Worm (Caenorhabditis elegans) whole organism, mixed stage, embryonic: ENCODE results near the gene bbs-2.

Experiments
- blmp-1 ChIP-seq: fragments of 150-350 bp; optimal IDR thresholded peaks from 2 replicates; lab custom pipeline; 2014; ENCODE audit warnings: missing biosample characterization, missing genetic modification characterization
- ham-2 ChIP-seq: fragments of 200-800 bp; sonication (Bioruptor generic); optimal IDR thresholded peaks from 2 replicates; lab custom pipeline; 2018; ENCODE audit warnings: mild to moderate bottlenecking, missing genetic modification characterization, missing compliant biosample characterization
- lsy-2 ChIP-seq: fragments of 150-350 bp; optimal IDR thresholded peaks from 2 replicates; lab custom pipeline; 2014; ENCODE audit warnings: missing biosample characterization, missing genetic modification characterization
- nhr-237 ChIP-seq: fragments of 150-350 bp; optimal IDR thresholded peaks from 2 replicates; lab custom pipeline; 2014; ENCODE audit warnings: missing biosample characterization, missing genetic modification characterization
- pha-4 ChIP-seq: fragments of 150-350 bp; optimal IDR thresholded peaks from 2 replicates; lab custom pipeline; 2018; ENCODE audit warnings: missing biosample characterization, missing genetic modification reagents, missing genetic modification characterization
- unc-62 ChIP-seq: fragments of 150-350 bp; optimal IDR thresholded peaks from 2 replicates; lab custom pipeline; 2014; ENCODE audit warnings: missing biosample characterization, missing genetic modification reagents, missing genetic modification characterization

DNA sequence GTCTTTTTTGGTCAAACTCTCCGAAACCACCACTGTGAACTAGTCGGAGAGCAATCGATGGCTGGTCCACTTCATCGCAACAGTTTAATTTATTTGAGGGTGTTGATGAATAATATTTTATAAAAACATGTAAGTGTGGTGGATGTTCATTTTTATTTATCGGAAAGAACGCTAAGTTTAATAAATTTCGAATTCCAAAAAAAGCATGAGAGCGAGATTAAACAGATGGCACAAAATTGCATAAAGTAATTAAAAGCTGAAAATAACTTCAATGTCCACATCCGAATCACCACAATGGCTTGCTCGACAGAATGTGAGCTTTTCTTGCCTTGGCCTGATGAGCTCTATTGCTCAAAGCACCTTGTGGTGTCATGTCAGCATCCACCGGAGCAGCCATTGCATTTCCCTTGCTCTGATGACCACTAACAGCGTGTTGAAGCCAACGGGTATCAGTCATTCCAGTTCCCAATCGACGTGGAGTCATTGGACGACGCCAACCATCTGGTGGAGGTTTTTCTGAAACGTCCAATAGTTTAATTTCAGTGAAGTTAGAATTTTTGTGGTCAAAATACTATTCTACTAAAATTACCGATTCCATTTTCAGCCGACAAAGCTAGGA, 50.0 kb downstream of the bbs-2 start:
- TF ChIP-seq nhr-237 (tag; lab: Kevin White, UChicago): no peak
- no peak for TF ChIP-seq lsy-2 (tag; lab: Kevin White, UChicago)
- TF ChIP-seq ham-2: no peak
- TF ChIP-seq blmp-1: no peak
- no peak for TF ChIP-seq unc-62 (GFP tag; lab: Kevin White, UChicago)
- no peak for TF ChIP-seq pha-4 (tag; lab: Kevin White, UChicago)
